Fruit fly (Drosophila melanogaster): ENCODE results near the gene pigeon.

DNA sequence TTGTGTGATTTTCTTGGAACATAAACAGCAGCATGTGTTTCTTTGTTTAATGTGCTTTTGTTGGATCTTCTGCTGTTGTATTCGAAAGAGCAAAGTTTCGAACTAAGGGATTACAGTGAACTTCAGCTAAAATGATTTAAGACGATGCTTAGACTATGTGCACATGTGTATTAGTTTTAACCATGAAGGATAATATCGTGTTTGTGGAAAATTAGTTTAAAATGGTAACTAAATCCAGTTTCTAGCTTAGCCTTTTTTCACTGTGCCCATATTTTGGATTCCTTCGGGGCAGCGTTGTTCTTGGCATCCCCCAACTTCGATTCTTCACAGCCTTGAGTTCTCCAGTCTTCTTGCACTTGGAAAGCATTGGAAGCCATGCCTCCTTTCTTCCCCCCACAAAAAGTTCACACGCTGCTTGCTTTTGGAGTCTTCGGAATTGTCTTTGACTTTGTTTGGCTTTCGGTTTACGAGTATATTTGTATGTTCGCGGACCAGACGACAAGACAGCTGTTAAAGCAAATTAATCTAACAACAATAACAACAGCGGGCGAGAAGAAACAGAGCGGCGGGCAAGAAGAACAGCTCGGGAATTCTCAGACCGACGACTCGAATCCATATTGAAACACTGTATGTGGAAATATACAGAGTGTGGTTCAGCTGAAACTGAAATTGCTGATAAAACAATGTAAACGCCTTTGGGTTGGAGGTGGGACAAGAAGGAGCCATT lies 45.4 kb upstream of the pigeon start:
- TF ChIP-seq ttk (GFP tag; IDR thresholded peaks at IDR 0.05) (no peak), MESR4 (GFP tag; optimal IDR thresholded peaks at IDR 0.05) (no peak), eve (GFP tag; optimal IDR thresholded peaks at IDR 0.05) (no peak), ham (GFP tag; IDR thresholded peaks at IDR 0.05) (no peak), zfh1 (GFP tag; IDR thresholded peaks at IDR 0.05) (no peak), Stat92E (GFP tag; optimal IDR thresholded peaks at IDR 0.05) (no peak), CG3847 (GFP tag; IDR thresholded peaks at IDR 0.05) (no peak), Fer2 (tag; optimal IDR thresholded peaks at IDR 0.05) (no peak), Gug (GFP tag; IDR thresholded peaks at IDR 0.05) (0 out of 4 replicates have a peak, but pooled peaks have one; percentile 12), sima (GFP tag; optimal IDR thresholded peaks at IDR 0.05) (no peak), Bteb2 (GFP tag; optimal IDR thresholded peaks at IDR 0.05) (peak; percentile 21), bab2 (GFP tag; optimal IDR thresholded peaks at IDR 0.05) (no peak)
